Worm (Caenorhabditis elegans) whole organism, young adult: ENCODE data around the gene btb-5.

ENCODE experiments used
- B0261.1 ChIP-seq: sonication (generic microtip); optimal IDR thresholded peaks from 2 replicates; lab custom pipeline; 2016; ENCODE audit warnings: mild to moderate bottlenecking, missing genetic modification characterization, moderate library complexity, missing compliant biosample characterization
- B0336.3 ChIP-seq: fragments of 200-800 bp; sonication (Bioruptor generic); IDR thresholded peaks from 2 replicates; pipeline ENCODE4 v1.3.6; 2022; ENCODE audit warnings: missing genetic modification characterization, missing compliant biosample characterization
- F22D6.2 ChIP-seq: sonication (generic microtip); optimal IDR thresholded peaks from 2 replicates; lab custom pipeline; 2016; ENCODE audit warnings: mild to moderate bottlenecking, missing genetic modification characterization, missing compliant biosample characterization
- F57C9.4 ChIP-seq: sonication (generic microtip); optimal IDR thresholded peaks from 2 replicates; lab custom pipeline; 2017; ENCODE audit warnings: mild to moderate bottlenecking, missing genetic modification characterization, missing compliant biosample characterization
- K12H6.12 ChIP-seq: fragments of 200-800 bp; sonication (Bioruptor generic); optimal IDR thresholded peaks from 2 replicates; lab custom pipeline; 2018; ENCODE audit warnings: mild to moderate bottlenecking, missing genetic modification characterization, missing compliant biosample characterization
- T07F8.4 ChIP-seq: sonication (generic microtip); optimal IDR thresholded peaks from 2 replicates; lab custom pipeline; 2016; ENCODE audit warnings: mild to moderate bottlenecking, missing genetic modification characterization, moderate library complexity, missing compliant biosample characterization
- T26A5.8 ChIP-seq: sonication (generic microtip); optimal IDR thresholded peaks from 2 replicates; lab custom pipeline; 2016; ENCODE audit warnings: missing genetic modification characterization, missing compliant biosample characterization
- Y56A3A.18 ChIP-seq: fragments of 200-800 bp; sonication (Bioruptor generic); IDR thresholded peaks from 2 replicates; pipeline ENCODE4 v1.3.6; 2022; ENCODE audit warnings: missing genetic modification reagents, missing genetic modification characterization, missing compliant biosample characterization
- Y95B8A.8 ChIP-seq: fragments of 200-800 bp; sonication (Bioruptor generic); IDR thresholded peaks from 2 replicates; pipeline ENCODE4 v1.3.6; 2022; ENCODE audit warnings: missing genetic modification reagents, missing genetic modification characterization, missing compliant biosample characterization
- ZK185.1 ChIP-seq: sonication (generic microtip); optimal IDR thresholded peaks from 2 replicates; lab custom pipeline; 2016; ENCODE audit warnings: mild to moderate bottlenecking, missing genetic modification characterization, missing compliant biosample characterization; ENCODE audit not compliant: poor library complexity, severe bottlenecking
- akir-1 ChIP-seq: fragments of 200-800 bp; sonication (Bioruptor generic); optimal IDR thresholded peaks from 2 replicates; lab custom pipeline; 2018; ENCODE audit warnings: mild to moderate bottlenecking, missing genetic modification characterization, moderate library complexity, missing compliant biosample characterization
- ama-1 ChIP-seq, 3 experiments: fragments of 150-350 bp in 1 of 3; sonication (generic microtip) in 2 of 3; optimal IDR thresholded peaks; 2 replicates each; lab custom pipeline; 2014 to 2018; ENCODE audit warnings: missing biosample characterization in 2 of 3, missing genetic modification characterization in 2 of 3, missing genetic modification reagents in 2 of 3
- aptf-3 ChIP-seq: fragments of 200-800 bp; sonication (Bioruptor generic); IDR thresholded peaks from 2 replicates; pipeline ENCODE4 v1.3.6; 2022; ENCODE audit warnings: missing genetic modification characterization, missing compliant biosample characterization
- atf-7 ChIP-seq: sonication (generic microtip); optimal IDR thresholded peaks from 2 replicates; lab custom pipeline; 2017; ENCODE audit warnings: mild to moderate bottlenecking, missing genetic modification characterization, missing compliant biosample characterization
- athp-1 ChIP-seq: sonication (generic microtip); optimal IDR thresholded peaks from 2 replicates; lab custom pipeline; 2017; ENCODE audit warnings: mild to moderate bottlenecking, missing genetic modification characterization, missing compliant biosample characterization
- attf-3 ChIP-seq: fragments of 200-800 bp; sonication (Bioruptor generic); conservative IDR thresholded peaks from 2 replicates; pipeline ENCODE4 v1.3.6; 2022; ENCODE audit warnings: missing genetic modification reagents, missing genetic modification characterization, missing compliant biosample characterization
- bed-2 ChIP-seq: fragments of 200-800 bp; sonication (Bioruptor generic); IDR thresholded peaks from 2 replicates; pipeline ENCODE4 v1.3.6; 2022; ENCODE audit warnings: missing genetic modification reagents, missing genetic modification characterization, missing compliant biosample characterization
- ccch-3 ChIP-seq: fragments of 200-800 bp; sonication (Bioruptor generic); optimal IDR thresholded peaks from 2 replicates; lab custom pipeline; 2018; ENCODE audit warnings: mild to moderate bottlenecking, missing genetic modification characterization, missing compliant biosample characterization
- ceh-27 ChIP-seq: fragments of 200-800 bp; sonication (Bioruptor generic); optimal IDR thresholded peaks from 2 replicates; lab custom pipeline; 2018; ENCODE audit warnings: mild to moderate bottlenecking, missing genetic modification characterization, moderate library complexity, missing compliant biosample characterization
- ceh-40 ChIP-seq: fragments of 200-800 bp; sonication (Bioruptor generic); IDR thresholded peaks from 2 replicates; pipeline ENCODE4 v1.3.6; 2022; ENCODE audit warnings: missing genetic modification characterization, missing compliant biosample characterization
- ceh-91 ChIP-seq: fragments of 200-800 bp; sonication (Bioruptor generic); IDR thresholded peaks from 2 replicates; pipeline ENCODE4 v1.3.6; 2022; ENCODE audit warnings: missing genetic modification reagents, missing genetic modification characterization, missing compliant biosample characterization
- dpff-1 ChIP-seq: sonication (generic microtip); optimal IDR thresholded peaks from 2 replicates; lab custom pipeline; 2017; ENCODE audit warnings: mild to moderate bottlenecking, missing genetic modification characterization, missing compliant biosample characterization
- egl-44 ChIP-seq: fragments of 200-800 bp; sonication (Bioruptor generic); IDR thresholded peaks from 2 replicates; pipeline ENCODE4 v1.3.6; 2022; ENCODE audit warnings: missing genetic modification reagents, missing genetic modification characterization, missing compliant biosample characterization
- egrh-3 ChIP-seq: fragments of 200-800 bp; sonication (Bioruptor generic); IDR thresholded peaks from 2 replicates; pipeline ENCODE4 v1.3.6; 2022; ENCODE audit warnings: missing genetic modification reagents, missing genetic modification characterization, missing compliant biosample characterization
- ets-4 ChIP-seq: fragments of 200-800 bp; sonication (Bioruptor generic); optimal IDR thresholded peaks from 2 replicates; lab custom pipeline; 2018; ENCODE audit warnings: mild to moderate bottlenecking, missing genetic modification characterization, missing compliant biosample characterization
- hrde-1 ChIP-seq: sonication (generic microtip); optimal IDR thresholded peaks from 2 replicates; lab custom pipeline; 2016; ENCODE audit warnings: missing genetic modification characterization, mild to moderate bottlenecking, missing compliant biosample characterization, moderate library complexity, missing genotype, missing genetic modification reagents, borderline replicate concordance
- lin-35 ChIP-seq, 3 experiments: fragments of 150-350 bp in 2 of 3; sonication (generic microtip) in 1 of 3; optimal IDR thresholded peaks; 2 replicates each; lab custom pipeline; 2014 to 2018; ENCODE audit warnings: missing biosample characterization in 3 of 3, missing genetic modification characterization in 3 of 3, missing genetic modification reagents in 3 of 3
- mcd-1 ChIP-seq: fragments of 200-800 bp; sonication (Bioruptor generic); IDR thresholded peaks from 2 replicates; pipeline ENCODE4 v1.3.6; 2022; ENCODE audit warnings: missing genetic modification reagents, missing genetic modification characterization, missing compliant biosample characterization
- nfya-2 ChIP-seq: fragments of 200-800 bp; sonication (Bioruptor generic); IDR thresholded peaks from 2 replicates; pipeline ENCODE4 v1.3.6; 2022; ENCODE audit warnings: missing genetic modification reagents, missing genetic modification characterization, missing compliant biosample characterization
- nhr-179 ChIP-seq: sonication (generic microtip); optimal IDR thresholded peaks from 2 replicates; lab custom pipeline; 2016; ENCODE audit warnings: mild to moderate bottlenecking, missing genetic modification characterization, missing compliant biosample characterization
- nhr-80 ChIP-seq: sonication (generic microtip); optimal IDR thresholded peaks from 2 replicates; lab custom pipeline; 2016; ENCODE audit warnings: missing genetic modification characterization, missing compliant biosample characterization
- nhr-90 ChIP-seq: sonication (generic microtip); optimal IDR thresholded peaks from 2 replicates; lab custom pipeline; 2016; ENCODE audit warnings: missing genotype, mild to moderate bottlenecking, missing genetic modification characterization, missing compliant biosample characterization
- pha-4 ChIP-seq: fragments of 150-350 bp; sonication (generic microtip); optimal IDR thresholded peaks from 2 replicates; lab custom pipeline; 2014; ENCODE audit warnings: missing biosample characterization, missing genetic modification reagents, missing genetic modification characterization
- rec-8 ChIP-seq, 2 experiments: sonication (generic microtip); optimal IDR thresholded peaks; 2 replicates each; lab custom pipeline; 2016; ENCODE audit warnings: mild to moderate bottlenecking in 2 of 2, missing genetic modification characterization in 2 of 2, missing genetic modification reagents in 2 of 2, missing genotype in 2 of 2, missing biosample characterization in 1 of 2, missing compliant biosample characterization in 1 of 2, moderate library complexity in 1 of 2
- repo-1 ChIP-seq: sonication (generic microtip); optimal IDR thresholded peaks from 2 replicates; lab custom pipeline; 2017; ENCODE audit warnings: mild to moderate bottlenecking, missing genetic modification characterization, missing compliant biosample characterization
- rpc-1 ChIP-seq, 2 experiments: fragments of 150-350 bp in 1 of 2; sonication (generic microtip) in 1 of 2; optimal IDR thresholded peaks; 2 replicates each; lab custom pipeline; 2014 to 2018; ENCODE audit warnings: missing biosample characterization in 1 of 2, missing genetic modification characterization in 1 of 2, missing genetic modification reagents in 1 of 2, missing genotype in 1 of 2
- snpc-1.1 ChIP-seq: sonication (generic microtip); optimal IDR thresholded peaks from 2 replicates; lab custom pipeline; 2017; ENCODE audit warnings: missing genetic modification characterization, mild to moderate bottlenecking, missing compliant biosample characterization, antibody characterized with exemption, moderate library complexity, missing genotype, missing genetic modification reagents; ENCODE audit not compliant: insufficient read depth
- snpc-1.3 ChIP-seq: sonication (generic microtip); optimal IDR thresholded peaks from 2 replicates; lab custom pipeline; 2017; ENCODE audit warnings: missing genetic modification characterization, mild to moderate bottlenecking, missing compliant biosample characterization, antibody characterized with exemption, moderate library complexity, missing genotype, missing genetic modification reagents; ENCODE audit not compliant: insufficient read depth
- snpc-3.4 ChIP-seq: sonication (generic microtip); optimal IDR thresholded peaks from 2 replicates; lab custom pipeline; 2017; ENCODE audit warnings: missing genetic modification characterization, mild to moderate bottlenecking, missing compliant biosample characterization, antibody characterized with exemption, moderate library complexity, missing genotype, missing genetic modification reagents
- snpc-4 ChIP-seq, 5 experiments: fragments of 150-350 bp in 1 of 5; sonication (generic microtip) in 4 of 5; optimal IDR thresholded peaks; 2 replicates each; lab custom pipeline; 2014 to 2018; ENCODE audit warnings: missing genetic modification characterization in 5 of 5, missing biosample characterization in 3 of 5, antibody characterized with exemption in 2 of 5, mild to moderate bottlenecking in 2 of 5, missing compliant biosample characterization in 2 of 5, missing genotype in 2 of 5, moderate library complexity in 2 of 5, missing genetic modification reagents in 1 of 5
- tbp1 ChIP-seq: fragments of 200-800 bp; sonication (Bioruptor generic); optimal IDR thresholded peaks from 2 replicates; lab custom pipeline; 2018; ENCODE audit warnings: mild to moderate bottlenecking, missing genetic modification characterization, missing compliant biosample characterization
- tbx-9 ChIP-seq: sonication (generic microtip); optimal IDR thresholded peaks from 2 replicates; lab custom pipeline; 2016; ENCODE audit warnings: borderline replicate concordance, missing genetic modification characterization, inconsistent platforms, missing compliant biosample characterization
- unc-130 ChIP-seq: sonication (generic microtip); optimal IDR thresholded peaks from 2 replicates; lab custom pipeline; 2016; ENCODE audit warnings: missing genetic modification reagents, missing genetic modification characterization, missing compliant biosample characterization
- ztf-18 ChIP-seq: sonication (generic microtip); optimal IDR thresholded peaks from 2 replicates; lab custom pipeline; 2016; ENCODE audit warnings: missing genotype, mild to moderate bottlenecking, missing genetic modification characterization, missing compliant biosample characterization
- ztf-26 ChIP-seq: sonication (generic microtip); optimal IDR thresholded peaks from 2 replicates; lab custom pipeline; 2017; ENCODE audit warnings: missing genetic modification characterization, missing compliant biosample characterization
- ztf-6 ChIP-seq: fragments of 200-800 bp; sonication (Bioruptor generic); IDR thresholded peaks from 2 replicates; pipeline ENCODE4 v1.3.6; 2022; ENCODE audit warnings: missing genetic modification reagents, missing genetic modification characterization, missing compliant biosample characterization

Gene btb-5

DNA sequence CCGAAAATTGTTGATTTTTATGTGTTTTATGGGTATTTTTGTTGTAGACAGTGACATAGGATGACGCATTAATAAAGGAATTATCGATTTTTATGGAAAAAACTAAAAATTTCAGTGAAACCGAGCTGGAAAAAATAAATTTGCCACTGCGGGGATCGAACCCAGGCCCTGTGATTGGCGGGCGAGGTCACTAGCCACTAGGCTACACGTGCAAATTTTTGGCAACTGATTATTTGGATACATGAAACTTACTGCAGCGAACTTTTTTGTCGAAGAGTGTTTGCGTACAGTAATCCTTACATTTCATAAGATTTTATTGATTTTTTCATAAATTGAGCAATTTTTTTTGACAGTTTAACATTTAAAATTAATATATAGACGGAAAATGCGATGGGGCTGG is 28.2 kb upstream of the btb-5 start (continued):
- peak; percentile 16 for TF ChIP-seq snpc-1.1 (tag; lab: Kevin White, UChicago)
- TF ChIP-seq egrh-3 (GFP tag; lab: Robert Waterston, UW): no peak
- peak; percentile 65 for TF ChIP-seq hrde-1 (tag; lab: Kevin White, UChicago)
- peak; percentile 73 for TF ChIP-seq athp-1
- no peak for TF ChIP-seq ztf-26
- TF ChIP-seq bed-2: no peak
- peak; percentile 85 for TF ChIP-seq snpc-1.3 (tag; lab: Kevin White, UChicago)
- no peak for TF ChIP-seq dpff-1 (tag; lab: Kevin White, UChicago)
- peak; percentile 45; the same call in 1 of the 2 replicates for TF ChIP-seq ceh-91 (GFP tag; lab: Robert Waterston, UW)
- peak; percentile 83; the same call in 1 of the 2 replicates for TF ChIP-seq Y56A3A.18 (GFP tag; lab: Robert Waterston, UW)
- peak; percentile 32 for TF ChIP-seq ztf-18 (tag; lab: Kevin White, UChicago)
- TF ChIP-seq pha-4 (tag; lab: Kevin White, UChicago): no peak
- peak; percentile 5 for TF ChIP-seq F22D6.2 (tag; lab: Kevin White, UChicago)
- peak; percentile 61 for TF ChIP-seq unc-130 (GFP tag; lab: Kevin White, UChicago)
- peak; percentile 67 for TF ChIP-seq nhr-90
- no peak for TF ChIP-seq egl-44 (GFP tag; lab: Robert Waterston, UW)
- TF ChIP-seq K12H6.12: no peak
- TF ChIP-seq ets-4 (GFP tag; lab: Kevin White, UChicago): no peak
- peak; percentile 78 for TF ChIP-seq attf-3 (GFP tag; lab: Robert Waterston, UW)
- peak; percentile 42 for TF ChIP-seq T26A5.8 (tag; lab: Kevin White, UChicago)
- no peak for TF ChIP-seq akir-1 (GFP tag; lab: Kevin White, UChicago)
- TF ChIP-seq T07F8.4 (tag; lab: Kevin White, UChicago): peak; percentile 19
- TF ChIP-seq rpc-1 (optimal IDR thresholded peaks at IDR 0.05; lab: Kevin White, UChicago): peak; percentile 54
- TF ChIP-seq rpc-1 (tag; optimal IDR thresholded peaks at IDR 0.05; lab: Kevin White, UChicago): peak; percentile 83
- TF ChIP-seq nhr-80 (tag; lab: Kevin White, UChicago): no peak
- peak; percentile 50 for TF ChIP-seq atf-7 (tag; lab: Kevin White, UChicago)
- no peak for TF ChIP-seq Y95B8A.8
- TF ChIP-seq rec-8 (tag; optimal IDR thresholded peaks at IDR 0.05; lab: Kevin White, UChicago): peak; percentile 29 to 54
- TF ChIP-seq ama-1 (optimal IDR thresholded peaks at IDR 0.05; lab: Kevin White, UChicago): no peak
- peak; percentile 46 to 81 for TF ChIP-seq ama-1 (GFP tag; optimal IDR thresholded peaks at IDR 0.05; lab: Kevin White, UChicago)
- no peak for TF ChIP-seq ccch-3 (GFP tag; lab: Kevin White, UChicago)
- peak; percentile 94 for TF ChIP-seq tbp1 (GFP tag; lab: Kevin White, UChicago)
- no peak for TF ChIP-seq tbx-9 (tag; lab: Kevin White, UChicago)
- TF ChIP-seq mcd-1 (GFP tag; lab: Robert Waterston, UW): peak; percentile 53
- TF ChIP-seq ZK185.1 (tag; lab: Kevin White, UChicago): no peak
- peak; percentile 71; the same call in 1 of the 2 replicates for TF ChIP-seq nfya-2 (GFP tag; lab: Robert Waterston, UW)
- no peak for TF ChIP-seq ztf-6 (GFP tag; lab: Robert Waterston, UW)
- no peak for TF ChIP-seq nhr-179 (tag; lab: Kevin White, UChicago)
- TF ChIP-seq B0336.3 (GFP tag; lab: Robert Waterston, UW): peak; percentile 76
- peak; percentile 42 for TF ChIP-seq ceh-27 (GFP tag; lab: Kevin White, UChicago)
- TF ChIP-seq F57C9.4 (tag; lab: Kevin White, UChicago): peak; percentile 74
- TF ChIP-seq lin-35 (GFP tag; optimal IDR thresholded peaks at IDR 0.05; lab: Kevin White, UChicago): peak in 1 of 3 experiments; percentile 56
- TF ChIP-seq repo-1 (tag; lab: Kevin White, UChicago): peak; percentile 83
- peak; percentile 85 for TF ChIP-seq snpc-3.4 (tag; lab: Kevin White, UChicago)
- no peak for TF ChIP-seq aptf-3 (GFP tag; lab: Robert Waterston, UW)
- peak; percentile 49 for TF ChIP-seq snpc-4 (GFP tag; optimal IDR thresholded peaks at IDR 0.05; lab: Kevin White, UChicago)
- TF ChIP-seq snpc-4 (tag; optimal IDR thresholded peaks at IDR 0.05; lab: Kevin White, UChicago): peak in 3 of 4 experiments; percentile 49 to 67 (median 61)
- peak; percentile 79 for TF ChIP-seq B0261.1 (tag; lab: Kevin White, UChicago)
- TF ChIP-seq ceh-40 (GFP tag; lab: Robert Waterston, UW): 0 out of 2 replicates have a peak, but pooled peaks have one; percentile 41
